Worm (Caenorhabditis elegans) whole organism, mixed stage, embryonic: ENCODE data around the gene ZK673.5.

Experiments used
- bed-3 ChIP-seq: fragments of 200-800 bp; sonication (Bioruptor generic); optimal IDR thresholded peaks from 3 replicates; lab custom pipeline; 2018; ENCODE audit warnings: mild to moderate bottlenecking, missing genetic modification characterization, moderate library complexity, missing compliant biosample characterization
- blmp-1 ChIP-seq: fragments of 150-350 bp; optimal IDR thresholded peaks from 2 replicates; lab custom pipeline; 2014; ENCODE audit warnings: missing biosample characterization, missing genetic modification characterization
- ceh-39 ChIP-seq: fragments of 150-350 bp; optimal IDR thresholded peaks from 2 replicates; lab custom pipeline; 2014; ENCODE audit warnings: missing biosample characterization, missing genetic modification characterization
- ceh-43 ChIP-seq: fragments of 200-800 bp; sonication (Bioruptor generic); optimal IDR thresholded peaks from 2 replicates; lab custom pipeline; 2018; ENCODE audit warnings: mild to moderate bottlenecking, missing genetic modification characterization, moderate library complexity, missing compliant biosample characterization
- ceh-83 ChIP-seq: fragments of 200-800 bp; sonication (Bioruptor generic); optimal IDR thresholded peaks from 2 replicates; lab custom pipeline; 2018; ENCODE audit warnings: mild to moderate bottlenecking, missing genetic modification characterization, missing compliant biosample characterization
- ces-1 ChIP-seq: fragments of 150-350 bp; optimal IDR thresholded peaks from 2 replicates; lab custom pipeline; 2014; ENCODE audit warnings: missing biosample characterization, missing genetic modification reagents, missing genetic modification characterization
- cnd-1 ChIP-seq: fragments of 200-800 bp; sonication (Bioruptor generic); optimal IDR thresholded peaks from 2 replicates; lab custom pipeline; 2018; ENCODE audit warnings: mild to moderate bottlenecking, missing genetic modification characterization, missing compliant biosample characterization
- elt-1 ChIP-seq: sonication (generic microtip); optimal IDR thresholded peaks from 2 replicates; lab custom pipeline; 2017; ENCODE audit warnings: missing genetic modification characterization, mild to moderate bottlenecking, missing compliant biosample characterization, antibody characterized with exemption, moderate library complexity, borderline replicate concordance; ENCODE audit not compliant: insufficient read depth
- elt-3 ChIP-seq: fragments of 150-350 bp; optimal IDR thresholded peaks from 2 replicates; lab custom pipeline; 2014; ENCODE audit warnings: missing biosample characterization, missing genetic modification characterization
- flh-1 ChIP-seq: fragments of 200-800 bp; sonication (Bioruptor generic); optimal IDR thresholded peaks from 2 replicates; lab custom pipeline; 2018; ENCODE audit warnings: mild to moderate bottlenecking, missing genetic modification characterization, moderate library complexity, missing compliant biosample characterization
- ham-2 ChIP-seq: fragments of 200-800 bp; sonication (Bioruptor generic); optimal IDR thresholded peaks from 2 replicates; lab custom pipeline; 2018; ENCODE audit warnings: mild to moderate bottlenecking, missing genetic modification characterization, missing compliant biosample characterization
- hlh-1 ChIP-seq: fragments of 150-350 bp; optimal IDR thresholded peaks from 2 replicates; lab custom pipeline; 2014; ENCODE audit warnings: missing biosample characterization, missing genetic modification reagents, missing genetic modification characterization
- lin-13 ChIP-seq: fragments of 150-350 bp; optimal IDR thresholded peaks from 2 replicates; lab custom pipeline; 2014; ENCODE audit warnings: missing biosample characterization, missing genetic modification characterization
- lin-32 ChIP-seq: fragments of 200-800 bp; sonication (Bioruptor generic); optimal IDR thresholded peaks from 2 replicates; lab custom pipeline; 2018; ENCODE audit warnings: mild to moderate bottlenecking, missing genetic modification characterization, missing compliant biosample characterization
- lsy-2 ChIP-seq: fragments of 150-350 bp; optimal IDR thresholded peaks from 2 replicates; lab custom pipeline; 2014; ENCODE audit warnings: missing biosample characterization, missing genetic modification characterization
- mab-5 ChIP-seq: fragments of 150-350 bp; optimal IDR thresholded peaks from 2 replicates; lab custom pipeline; 2014; ENCODE audit warnings: missing biosample characterization, missing genetic modification characterization
- mep-1 ChIP-seq: fragments of 150-350 bp; optimal IDR thresholded peaks from 2 replicates; lab custom pipeline; 2017; ENCODE audit warnings: missing biosample characterization, missing genetic modification reagents, missing genetic modification characterization, inconsistent platforms
- mls-2 ChIP-seq: sonication (generic microtip); optimal IDR thresholded peaks from 2 replicates; lab custom pipeline; 2016; ENCODE audit warnings: mild to moderate bottlenecking, missing genetic modification characterization, moderate library complexity, missing compliant biosample characterization
- nhr-2 ChIP-seq: fragments of 150-350 bp; optimal IDR thresholded peaks from 2 replicates; lab custom pipeline; 2014; ENCODE audit warnings: missing biosample characterization, missing genetic modification characterization
- nhr-28 ChIP-seq: fragments of 150-350 bp; optimal IDR thresholded peaks from 2 replicates; lab custom pipeline; 2014; ENCODE audit warnings: missing biosample characterization, missing genetic modification characterization
- nhr-76 ChIP-seq: sonication (generic microtip); optimal IDR thresholded peaks from 2 replicates; lab custom pipeline; 2017; ENCODE audit warnings: missing biosample characterization, missing genetic modification characterization
- sem-2 ChIP-seq: fragments of 200-800 bp; sonication (Bioruptor generic); optimal IDR thresholded peaks from 2 replicates; lab custom pipeline; 2018; ENCODE audit warnings: mild to moderate bottlenecking, missing genetic modification characterization, missing compliant biosample characterization
- snpc-4 ChIP-seq: fragments of 150-350 bp; optimal IDR thresholded peaks from 2 replicates; lab custom pipeline; 2014; ENCODE audit warnings: missing biosample characterization, missing genetic modification characterization
- sptf-1 ChIP-seq: sonication (generic microtip); optimal IDR thresholded peaks from 2 replicates; lab custom pipeline; 2017; ENCODE audit warnings: mild to moderate bottlenecking, missing genetic modification characterization, moderate library complexity, missing compliant biosample characterization
- tbx-8 ChIP-seq: fragments of 200-800 bp; sonication (Bioruptor generic); optimal IDR thresholded peaks from 2 replicates; lab custom pipeline; 2018; ENCODE audit warnings: mild to moderate bottlenecking, missing genetic modification characterization, moderate library complexity, missing compliant biosample characterization
- unc-120 ChIP-seq: sonication (generic microtip); optimal IDR thresholded peaks from 2 replicates; lab custom pipeline; 2017; ENCODE audit warnings: missing genetic modification characterization, missing compliant biosample characterization; ENCODE audit not compliant: poor library complexity, severe bottlenecking
- unc-39 ChIP-seq: fragments of 150-350 bp; optimal IDR thresholded peaks from 2 replicates; lab custom pipeline; 2014; ENCODE audit warnings: missing biosample characterization, missing genetic modification characterization
- unc-62 ChIP-seq: fragments of 150-350 bp; optimal IDR thresholded peaks from 2 replicates; lab custom pipeline; 2014; ENCODE audit warnings: missing biosample characterization, missing genetic modification reagents, missing genetic modification characterization
- zip-8 ChIP-seq: fragments of 150-350 bp; optimal IDR thresholded peaks from 2 replicates; lab custom pipeline; 2014; ENCODE audit warnings: missing biosample characterization, missing genetic modification characterization
- ztf-11 ChIP-seq: fragments of 150-350 bp; optimal IDR thresholded peaks from 2 replicates; lab custom pipeline; 2014; ENCODE audit warnings: missing biosample characterization, missing genetic modification characterization

ZK673.5 gene

DNA sequence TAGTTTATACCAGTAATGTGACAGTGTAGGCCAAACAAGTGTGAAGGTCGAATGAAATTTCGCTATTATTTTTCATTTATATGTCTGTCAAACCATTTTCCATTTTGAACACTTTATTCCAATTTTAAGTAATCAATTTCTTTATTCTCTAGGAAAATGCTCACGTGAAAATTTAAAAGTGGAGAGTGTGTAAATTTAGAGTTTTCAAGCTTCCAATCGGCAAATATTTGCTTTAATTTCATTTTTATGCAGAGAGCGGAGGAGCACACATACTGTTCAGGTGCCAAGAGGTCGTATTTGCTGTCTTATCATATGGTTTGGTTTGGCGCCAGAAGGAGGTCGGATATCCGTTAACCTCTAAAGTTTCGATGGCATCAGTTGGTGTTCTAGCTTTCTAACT is 14.5 kb upstream of the ZK673.5 start:
- TF ChIP-seq mls-2, result no peak
- TF ChIP-seq sem-2 (GFP tag; lab: Kevin White, UChicago), result no peak
- no peak for TF ChIP-seq zip-8 (tag; lab: Kevin White, UChicago)
- no peak for TF ChIP-seq lin-13
- no peak for TF ChIP-seq ceh-83 (GFP tag; lab: Kevin White, UChicago)
- TF ChIP-seq unc-39 (tag; lab: Kevin White, UChicago), result no peak
- TF ChIP-seq mep-1 (tag; lab: Kevin White, UChicago), result no peak
- TF ChIP-seq nhr-76 (tag; lab: Kevin White, UChicago), result no peak
- no peak for TF ChIP-seq lin-32 (GFP tag; lab: Kevin White, UChicago)
- TF ChIP-seq elt-1 (tag; lab: Kevin White, UChicago), result no peak
- no peak for TF ChIP-seq sptf-1 (tag; lab: Kevin White, UChicago)
- TF ChIP-seq blmp-1, result no peak
- no peak for TF ChIP-seq ceh-39 (tag; lab: Kevin White, UChicago)
- no peak for TF ChIP-seq ztf-11 (tag; lab: Kevin White, UChicago)
- TF ChIP-seq ceh-43 (GFP tag; lab: Kevin White, UChicago), result no peak
- TF ChIP-seq ces-1 (GFP tag; lab: Kevin White, UChicago), result no peak
- TF ChIP-seq nhr-2 (tag; lab: Kevin White, UChicago), result no peak
- no peak for TF ChIP-seq tbx-8 (GFP tag; lab: Kevin White, UChicago)
- TF ChIP-seq cnd-1 (tag; lab: Kevin White, UChicago), result no peak
- no peak for TF ChIP-seq mab-5

DNA sequence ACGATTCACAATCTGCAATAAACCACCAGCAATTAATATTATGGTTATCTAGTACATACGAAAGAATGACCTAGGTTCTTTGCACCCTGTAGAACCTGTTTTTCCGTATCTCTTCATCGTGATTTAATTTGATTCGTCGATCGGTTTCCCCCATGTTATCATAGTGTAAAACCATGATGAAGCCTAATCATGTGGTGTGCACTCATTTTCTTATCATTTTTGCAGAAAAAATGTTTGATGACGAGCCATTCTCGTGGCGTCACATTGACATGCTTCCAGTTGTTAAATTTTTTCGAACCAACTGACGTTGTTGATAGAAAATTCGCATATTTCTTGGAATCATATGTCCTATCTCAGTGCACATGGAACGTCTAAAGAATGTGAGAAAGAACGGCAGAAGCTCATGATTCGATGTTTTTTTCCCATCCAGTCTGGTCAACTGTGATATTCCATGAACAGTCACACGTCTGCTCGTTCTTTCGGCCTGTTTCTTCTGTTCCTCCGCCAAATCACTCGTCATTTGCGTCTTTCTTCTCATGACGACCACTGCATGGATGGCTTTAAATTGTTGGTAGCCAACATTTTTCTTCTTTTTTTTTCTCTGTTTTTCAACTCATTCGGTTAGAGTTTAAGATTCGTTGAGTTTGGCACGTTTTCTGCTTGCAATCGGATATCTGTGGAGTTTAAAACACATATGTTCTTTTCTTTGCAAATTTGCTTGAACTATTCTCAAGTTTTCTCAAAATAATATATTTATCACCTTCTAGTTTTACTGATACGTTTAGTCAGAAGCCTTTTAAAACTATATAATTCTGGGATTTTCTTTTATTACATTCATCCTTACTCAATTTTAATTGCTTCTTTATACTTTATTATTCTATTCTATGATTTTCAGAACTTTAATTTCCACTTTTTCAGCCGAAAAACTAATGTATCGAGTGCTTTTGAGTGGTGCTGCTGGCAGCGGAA is 13.7 kb upstream of the ZK673.5 start, which contains the start of gene ZK673.2:
Gene ZK673.2 (plus strand): TSS at position 919 of the 969 bp plus-strand sequence.
- TF ChIP-seq bed-3, result no peak
- no peak for TF ChIP-seq unc-62 (GFP tag; lab: Kevin White, UChicago)
- TF ChIP-seq nhr-2 (tag; lab: Kevin White, UChicago), result no peak
- no peak for TF ChIP-seq lsy-2 (tag; lab: Kevin White, UChicago)
- no peak for TF ChIP-seq snpc-4
- TF ChIP-seq hlh-1 (tag; lab: Kevin White, UChicago), result no peak
- no peak for TF ChIP-seq elt-3 (tag; lab: Kevin White, UChicago)
- no peak for TF ChIP-seq ham-2 (GFP tag; lab: Kevin White, UChicago)
- TF ChIP-seq nhr-28 (tag; lab: Kevin White, UChicago), result no peak
- no peak for TF ChIP-seq unc-39 (tag; lab: Kevin White, UChicago)
- no peak for TF ChIP-seq cnd-1 (tag; lab: Kevin White, UChicago)

DNA sequence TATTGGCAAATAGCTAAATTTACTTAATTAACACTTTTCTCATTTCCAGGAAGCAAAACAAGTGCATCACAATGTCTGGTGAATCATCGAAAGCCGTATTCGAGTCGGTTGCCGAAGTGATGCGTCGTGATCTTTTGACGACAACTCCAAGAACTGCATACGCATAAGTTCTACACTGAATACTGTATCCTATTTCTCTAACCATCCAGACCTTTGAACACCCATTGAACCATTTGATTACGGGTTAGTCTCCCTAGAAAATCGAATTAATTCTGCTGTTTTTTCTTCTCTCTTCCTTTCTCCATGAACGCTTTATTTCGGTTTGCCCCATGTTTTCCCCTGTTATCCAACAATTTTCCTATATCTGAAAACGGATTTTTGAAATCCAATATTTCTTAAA is 11.6 kb upstream of the ZK673.5 start, which contains the start of gene lin-56:
Gene lin-56 (plus strand): TSS at position 301 of the 400 bp plus-strand sequence.
- TF ChIP-seq flh-1 (GFP tag; lab: Kevin White, UChicago), result no peak
- no peak for TF ChIP-seq unc-62 (GFP tag; lab: Kevin White, UChicago)
- TF ChIP-seq ceh-43 (GFP tag; lab: Kevin White, UChicago), result no peak
- no peak for TF ChIP-seq elt-1 (tag; lab: Kevin White, UChicago)
- TF ChIP-seq ceh-83 (GFP tag; lab: Kevin White, UChicago), result no peak
- TF ChIP-seq unc-120 (tag; lab: Kevin White, UChicago), result no peak
- no peak for TF ChIP-seq hlh-1 (tag; lab: Kevin White, UChicago)
- TF ChIP-seq elt-3 (tag; lab: Kevin White, UChicago), result no peak
- TF ChIP-seq mab-5, result no peak
- no peak for TF ChIP-seq ces-1 (GFP tag; lab: Kevin White, UChicago)

DNA sequence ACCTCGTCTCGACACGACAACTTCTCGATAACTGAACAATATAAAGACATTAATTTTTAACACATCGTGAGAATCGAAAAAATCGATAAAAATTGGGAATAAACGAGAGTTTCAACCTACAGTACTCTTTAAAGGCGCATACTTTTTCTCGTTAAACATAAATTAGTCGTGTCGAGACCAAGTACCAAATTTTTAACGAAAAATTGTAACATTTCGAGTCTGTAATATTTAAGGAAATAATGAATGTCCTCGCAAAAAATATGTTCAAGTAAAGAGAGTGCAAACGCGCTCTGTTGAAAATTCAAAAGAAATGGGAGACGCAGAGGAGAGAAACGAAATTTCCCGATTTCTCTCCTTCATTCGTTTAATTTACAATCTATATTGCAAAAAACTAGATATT is 11.0 kb upstream of the ZK673.5 start:
- TF ChIP-seq nhr-2 (tag; lab: Kevin White, UChicago) (no peak), mep-1 (tag; lab: Kevin White, UChicago) (peak; percentile 27)
